Fruit fly (Drosophila melanogaster) whole organism, pupa: ENCODE measurements around the gene CG14135.

Experiments used
- CG10348 ChIP-seq: fragments of 200-800 bp; sonication (Bioruptor generic); IDR thresholded peaks from 2 replicates; pipeline ENCODE4 v1.3.6; 2022; ENCODE audit warnings: missing biosample characterization, missing genetic modification characterization
- CG12605 ChIP-seq: fragments of 200-800 bp; sonication (Bioruptor generic); IDR thresholded peaks from 2 replicates; pipeline ENCODE4 v1.3.6; 2022; ENCODE audit warnings: missing biosample characterization, missing genetic modification characterization
- CG14655 ChIP-seq: fragments of 200-800 bp; sonication (Bioruptor generic); optimal IDR thresholded peaks from 3 replicates; lab custom pipeline; 2017; ENCODE audit warnings: mild to moderate bottlenecking, missing biosample characterization, missing genetic modification reagents, missing genetic modification characterization
- CG17806 ChIP-seq: fragments of 200-800 bp; sonication (Bioruptor generic); optimal IDR thresholded peaks from 2 replicates; lab custom pipeline; 2018; ENCODE audit warnings: missing biosample characterization, mild to moderate bottlenecking, missing genetic modification characterization, moderate library complexity
- CG4496 ChIP-seq: fragments of 200-800 bp; sonication (Bioruptor generic); IDR thresholded peaks from 3 replicates; pipeline ENCODE4 v1.3.6; 2022; ENCODE audit warnings: missing biosample characterization, missing genetic modification characterization
- CG8159 ChIP-seq: fragments of 200-800 bp; sonication (Bioruptor generic); optimal IDR thresholded peaks from 3 replicates; lab custom pipeline; 2018; ENCODE audit warnings: missing biosample characterization, mild to moderate bottlenecking, missing genetic modification characterization, moderate library complexity
- CG8301 ChIP-seq: fragments of 200-800 bp; sonication (Bioruptor generic); optimal IDR thresholded peaks from 2 replicates; lab custom pipeline; 2018; ENCODE audit warnings: missing biosample characterization, mild to moderate bottlenecking, missing genetic modification characterization
- CG9948 ChIP-seq: fragments of 200-800 bp; sonication (Bioruptor generic); optimal IDR thresholded peaks from 2 replicates; lab custom pipeline; 2018; ENCODE audit warnings: missing biosample characterization, mild to moderate bottlenecking, missing genetic modification characterization, moderate library complexity
- D1 ChIP-seq: fragments of 200-800 bp; sonication (Bioruptor generic); optimal IDR thresholded peaks from 2 replicates; lab custom pipeline; 2018; ENCODE audit warnings: missing biosample characterization, mild to moderate bottlenecking, missing genetic modification characterization, moderate library complexity
- Ets98B ChIP-seq: fragments of 200-800 bp; sonication (Bioruptor generic); IDR thresholded peaks from 2 replicates; pipeline ENCODE4 v1.3.6; 2022; ENCODE audit warnings: missing biosample characterization, missing genetic modification characterization
- Pif1A ChIP-seq: fragments of 200-800 bp; sonication (Bioruptor generic); optimal IDR thresholded peaks from 3 replicates; lab custom pipeline; 2016; ENCODE audit warnings: missing biosample characterization, missing genetic modification characterization
- Pif1B ChIP-seq: fragments of 200-800 bp; sonication (Bioruptor generic); optimal IDR thresholded peaks from 3 replicates; lab custom pipeline; 2016; ENCODE audit warnings: missing biosample characterization, missing genetic modification characterization
- rn ChIP-seq: fragments of 200-800 bp; sonication (Bioruptor generic); IDR thresholded peaks from 2 replicates; pipeline ENCODE4 v1.3.6; 2022; ENCODE audit warnings: missing biosample characterization, missing genetic modification characterization

DNA sequence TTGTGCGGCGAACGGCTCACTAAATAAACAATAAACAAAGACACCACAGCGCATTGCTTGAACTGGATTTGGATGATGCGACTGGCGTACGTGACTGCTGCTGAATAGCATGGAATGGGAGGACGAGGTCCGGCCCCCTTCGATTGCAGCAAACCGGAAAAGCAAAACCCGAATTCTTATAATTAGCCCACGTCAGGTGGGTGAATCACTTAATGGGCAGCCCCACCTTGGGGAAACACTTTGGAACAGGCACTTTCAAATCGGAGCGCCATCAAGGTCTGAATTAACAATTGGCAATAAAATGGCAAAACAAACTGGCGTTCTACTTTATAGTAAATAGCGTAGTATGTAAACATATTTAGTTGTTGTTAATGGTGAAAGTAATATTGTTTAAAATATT lies 4.5 kb downstream of the CG14135 start:
- TF ChIP-seq CG8301 (tag; lab: Kevin White, UChicago) (no peak), CG12605 (no peak), Pif1A (GFP tag; lab: Kevin White, UChicago) (no peak), Ets98B (GFP tag; lab: Robert Waterston, UW) (no peak), rn (no peak), CG17806 (tag; lab: Kevin White, UChicago) (no peak), CG4496 (GFP tag; lab: Robert Waterston, UW) (no peak), CG14655 (GFP tag; lab: Kevin White, UChicago) (no peak), CG9948 (tag; lab: Kevin White, UChicago) (no peak), CG10348 (GFP tag; lab: Robert Waterston, UW) (no peak), D1 (tag; lab: Kevin White, UChicago) (no peak), Pif1B (GFP tag; lab: Kevin White, UChicago) (no peak), CG8159 (tag; lab: Kevin White, UChicago) (no peak)
